Fruit fly (Drosophila melanogaster) whole organism, embryonic: ENCODE measurements around the gene CG5087.

Experiments
- Ada2b ChIP-seq: fragments of 200-800 bp; sonication (Bioruptor generic); IDR thresholded peaks from 2 replicates; pipeline ENCODE4 v1.3.6; 2022; ENCODE audit warnings: missing biosample characterization, missing genetic modification characterization
- Asciz ChIP-seq: fragments of 200-800 bp; sonication (Bioruptor generic); optimal IDR thresholded peaks from 2 replicates; lab custom pipeline; 2017; ENCODE audit warnings: missing biosample characterization, mild to moderate bottlenecking, missing genetic modification characterization, missing genetic modification reagents
- B-H2 ChIP-seq: fragments of 200-800 bp; sonication (Bioruptor generic); optimal IDR thresholded peaks from 2 replicates; lab custom pipeline; 2018; ENCODE audit warnings: missing biosample characterization, mild to moderate bottlenecking, missing genetic modification characterization
- CG10209 ChIP-seq: fragments of 200-800 bp; sonication (Bioruptor generic); optimal IDR thresholded peaks from 3 replicates; lab custom pipeline; 2017; ENCODE audit warnings: missing biosample characterization, mild to moderate bottlenecking, missing genetic modification characterization, missing genetic modification reagents
- CG1024 ChIP-seq: fragments of 200-800 bp; sonication (Bioruptor generic); IDR thresholded peaks from 2 replicates; pipeline ENCODE4 v1.3.6; 2022; ENCODE audit warnings: missing biosample characterization, missing genetic modification characterization
- CG13624 ChIP-seq: fragments of 200-800 bp; sonication (Bioruptor generic); optimal IDR thresholded peaks from 2 replicates; lab custom pipeline; 2016; ENCODE audit warnings: missing biosample characterization, missing genetic modification characterization
- CG14710 ChIP-seq: fragments of 200-800 bp; sonication (Bioruptor generic); optimal IDR thresholded peaks from 3 replicates; lab custom pipeline; 2019; ENCODE audit warnings: missing biosample characterization, mild to moderate bottlenecking, missing genetic modification characterization, moderate library complexity
- CG15269 ChIP-seq: fragments of 200-800 bp; sonication (Bioruptor generic); optimal IDR thresholded peaks from 2 replicates; lab custom pipeline; 2018; ENCODE audit warnings: missing biosample characterization, mild to moderate bottlenecking, missing genetic modification characterization, moderate library complexity
- CG15514 ChIP-seq: fragments of 200-800 bp; sonication (Bioruptor generic); optimal IDR thresholded peaks from 3 replicates; lab custom pipeline; 2017; ENCODE audit warnings: missing biosample characterization, missing genetic modification characterization, mild to moderate bottlenecking, moderate library complexity, missing genetic modification reagents
- CG1602 ChIP-seq: fragments of 200-800 bp; sonication (Bioruptor generic); optimal IDR thresholded peaks from 3 replicates; lab custom pipeline; 2016; ENCODE audit warnings: missing biosample characterization, missing genetic modification characterization
- CG17328 ChIP-seq: fragments of 200-800 bp; sonication (Bioruptor generic); IDR thresholded peaks from 2 replicates; pipeline ENCODE4 v1.3.6; 2022; ENCODE audit warnings: missing biosample characterization, missing genetic modification characterization
- CG17912 ChIP-seq: fragments of 200-800 bp; sonication (Bioruptor generic); optimal IDR thresholded peaks from 2 replicates; lab custom pipeline; 2018; ENCODE audit warnings: missing biosample characterization, mild to moderate bottlenecking, missing genetic modification characterization
- CG18011 ChIP-seq: fragments of 200-800 bp; sonication (Bioruptor generic); optimal IDR thresholded peaks from 2 replicates; lab custom pipeline; 2017; ENCODE audit warnings: missing biosample characterization, missing genetic modification characterization, mild to moderate bottlenecking, moderate library complexity, missing genotype
- CG18599 ChIP-seq: fragments of 200-800 bp; sonication (Bioruptor generic); optimal IDR thresholded peaks from 3 replicates; lab custom pipeline; 2017; ENCODE audit warnings: missing biosample characterization, missing genetic modification characterization, mild to moderate bottlenecking, moderate library complexity, missing genetic modification reagents
- CG2202 ChIP-seq: fragments of 200-800 bp; sonication (Bioruptor generic); optimal IDR thresholded peaks from 2 replicates; lab custom pipeline; 2018; ENCODE audit warnings: missing biosample characterization, mild to moderate bottlenecking, missing genetic modification characterization
- CG32772 ChIP-seq: fragments of 200-800 bp; sonication (Bioruptor generic); IDR thresholded peaks from 2 replicates; pipeline ENCODE4 v1.3.6; 2022; ENCODE audit warnings: missing biosample characterization, missing genetic modification characterization
- CG3281 ChIP-seq: fragments of 200-800 bp; sonication (Bioruptor generic); optimal IDR thresholded peaks from 3 replicates; lab custom pipeline; 2017; ENCODE audit warnings: missing biosample characterization, mild to moderate bottlenecking, missing genetic modification characterization
- CG4707 ChIP-seq: fragments of 200-800 bp; sonication (Bioruptor generic); optimal IDR thresholded peaks from 2 replicates; lab custom pipeline; 2018; ENCODE audit warnings: missing biosample characterization, mild to moderate bottlenecking, missing genetic modification characterization, moderate library complexity
- CG4854 ChIP-seq: fragments of 200-800 bp; sonication (Bioruptor generic); optimal IDR thresholded peaks from 2 replicates; lab custom pipeline; 2016; ENCODE audit warnings: missing biosample characterization, missing genetic modification characterization, inconsistent platforms
- CG7786 ChIP-seq: fragments of 200-800 bp; sonication (Bioruptor generic); optimal IDR thresholded peaks from 2 replicates; lab custom pipeline; 2016; ENCODE audit warnings: missing biosample characterization, missing genetic modification characterization
- CG9437 ChIP-seq: fragments of 200-800 bp; sonication (Bioruptor generic); optimal IDR thresholded peaks from 2 replicates; lab custom pipeline; 2018; ENCODE audit warnings: missing biosample characterization, mild to moderate bottlenecking, missing genetic modification characterization
- Dip3 ChIP-seq: fragments of 200-800 bp; sonication (Bioruptor generic); optimal IDR thresholded peaks from 3 replicates; lab custom pipeline; 2016; ENCODE audit warnings: missing biosample characterization, missing genetic modification characterization
- E2f1 ChIP-seq: fragments of 200-800 bp; sonication (Bioruptor generic); IDR thresholded peaks from 2 replicates; pipeline ENCODE4 v1.3.6; 2022; ENCODE audit warnings: missing biosample characterization, missing genetic modification characterization
- Elba2 ChIP-seq: fragments of 200-800 bp; sonication (Bioruptor generic); optimal IDR thresholded peaks from 3 replicates; lab custom pipeline; 2016; ENCODE audit warnings: missing biosample characterization, missing genetic modification characterization
- H2.0 ChIP-seq: fragments of 200-800 bp; sonication (Bioruptor generic); IDR thresholded peaks from 2 replicates; pipeline ENCODE4 v1.3.6; 2022; ENCODE audit warnings: missing biosample characterization, missing genetic modification characterization
- HmgZ ChIP-seq: fragments of 200-800 bp; sonication (Bioruptor generic); optimal IDR thresholded peaks from 2 replicates; lab custom pipeline; 2018; ENCODE audit warnings: missing biosample characterization, mild to moderate bottlenecking, missing genetic modification characterization
- MBD-R2 ChIP-seq: fragments of 200-800 bp; sonication (Bioruptor generic); IDR thresholded peaks from 2 replicates; pipeline ENCODE4 v1.3.6; 2022; ENCODE audit warnings: missing biosample characterization, missing genetic modification characterization
- MESR4 ChIP-seq: fragments of 200-800 bp; sonication (Bioruptor generic); optimal IDR thresholded peaks from 2 replicates; lab custom pipeline; 2018; ENCODE audit warnings: missing biosample characterization, mild to moderate bottlenecking, missing genetic modification characterization, moderate library complexity
- Mes4 ChIP-seq: fragments of 200-800 bp; sonication (Bioruptor generic); optimal IDR thresholded peaks from 2 replicates; lab custom pipeline; 2016; ENCODE audit warnings: missing biosample characterization, missing genetic modification characterization
- Ravus ChIP-seq: fragments of 200-800 bp; sonication (Bioruptor generic); IDR thresholded peaks from 2 replicates; pipeline ENCODE4 v1.3.6; 2022; ENCODE audit warnings: missing biosample characterization, missing genetic modification characterization
- Xrp1 ChIP-seq: fragments of 200-800 bp; sonication (Bioruptor generic); IDR thresholded peaks from 2 replicates; pipeline ENCODE4 v1.3.6; 2022; ENCODE audit warnings: missing biosample characterization, missing genetic modification characterization
- ash1 ChIP-seq: fragments of 200-800 bp; sonication (Bioruptor generic); optimal IDR thresholded peaks from 2 replicates; lab custom pipeline; 2018; ENCODE audit warnings: missing biosample characterization, mild to moderate bottlenecking, missing genetic modification characterization
- corto ChIP-seq: fragments of 200-800 bp; sonication (Bioruptor generic); optimal IDR thresholded peaks from 2 replicates; lab custom pipeline; 2016; ENCODE audit warnings: missing biosample characterization, mild to moderate bottlenecking, missing genetic modification characterization, moderate library complexity
- da ChIP-seq: fragments of 200-800 bp; sonication (Bioruptor generic); optimal IDR thresholded peaks from 2 replicates; lab custom pipeline; 2016; ENCODE audit warnings: missing biosample characterization, missing genetic modification characterization
- dmrt11E ChIP-seq: fragments of 200-800 bp; sonication (Bioruptor generic); optimal IDR thresholded peaks from 3 replicates; lab custom pipeline; 2018; ENCODE audit warnings: missing biosample characterization, mild to moderate bottlenecking, missing genetic modification characterization, moderate library complexity
- ewg ChIP-seq: fragments of 200-800 bp; sonication (Bioruptor generic); optimal IDR thresholded peaks from 3 replicates; lab custom pipeline; 2017; ENCODE audit warnings: mild to moderate bottlenecking, missing biosample characterization, missing genetic modification reagents, missing genetic modification characterization
- eyg ChIP-seq: fragments of 200-800 bp; sonication (Bioruptor generic); optimal IDR thresholded peaks from 3 replicates; lab custom pipeline; 2016; ENCODE audit warnings: missing biosample characterization, missing genetic modification characterization
- gt ChIP-seq: fragments of 200-800 bp; sonication (Bioruptor generic); IDR thresholded peaks from 2 replicates; pipeline ENCODE4 v1.3.6; 2022; ENCODE audit warnings: missing biosample characterization, missing genetic modification characterization
- her ChIP-seq: fragments of 200-800 bp; sonication (Bioruptor generic); optimal IDR thresholded peaks from 2 replicates; lab custom pipeline; 2016; ENCODE audit warnings: missing biosample characterization, missing genetic modification characterization
- jigr1 ChIP-seq: fragments of 200-800 bp; sonication (Bioruptor generic); IDR thresholded peaks from 3 replicates; pipeline ENCODE4 v1.3.6; 2022; ENCODE audit warnings: missing biosample characterization, missing genetic modification characterization
- jing ChIP-seq: fragments of 200-800 bp; sonication (Bioruptor generic); optimal IDR thresholded peaks from 2 replicates; lab custom pipeline; 2018; ENCODE audit warnings: missing biosample characterization, mild to moderate bottlenecking, missing genetic modification characterization
- mam ChIP-seq: fragments of 200-800 bp; sonication (Bioruptor generic); optimal IDR thresholded peaks from 3 replicates; lab custom pipeline; 2016; ENCODE audit warnings: missing biosample characterization, missing genetic modification characterization
- pb ChIP-seq: fragments of 200-800 bp; sonication (Bioruptor generic); optimal IDR thresholded peaks from 3 replicates; lab custom pipeline; 2016; ENCODE audit warnings: missing biosample characterization, missing genetic modification characterization
- ranshi ChIP-seq: fragments of 200-800 bp; sonication (Bioruptor generic); IDR thresholded peaks from 2 replicates; pipeline ENCODE4 v1.3.6; 2022; ENCODE audit warnings: missing biosample characterization, missing genetic modification characterization
- scrt ChIP-seq: fragments of 200-800 bp; sonication (Bioruptor generic); optimal IDR thresholded peaks from 2 replicates; lab custom pipeline; 2018; ENCODE audit warnings: missing biosample characterization, mild to moderate bottlenecking, missing genetic modification characterization, moderate library complexity
- tgo ChIP-seq: fragments of 200-800 bp; sonication (Bioruptor generic); IDR thresholded peaks from 3 replicates; pipeline ENCODE4 v1.3.6; 2022; ENCODE audit warnings: missing biosample characterization, missing genetic modification characterization
- tin ChIP-seq: fragments of 200-800 bp; sonication (Bioruptor generic); optimal IDR thresholded peaks from 3 replicates; lab custom pipeline; 2016; ENCODE audit warnings: missing biosample characterization, missing genetic modification characterization
- tna ChIP-seq: fragments of 200-800 bp; sonication (Bioruptor generic); IDR thresholded peaks from 2 replicates; pipeline ENCODE4 v1.3.6; 2022; ENCODE audit warnings: missing biosample characterization, missing genetic modification characterization; ENCODE audit not compliant: partially characterized antibody
- wek ChIP-seq: fragments of 200-800 bp; sonication (Bioruptor generic); optimal IDR thresholded peaks from 3 replicates; lab custom pipeline; 2018; ENCODE audit warnings: missing biosample characterization, mild to moderate bottlenecking, missing genetic modification characterization, moderate library complexity
- wor ChIP-seq: fragments of 200-800 bp; sonication (Bioruptor generic); IDR thresholded peaks from 2 replicates; pipeline ENCODE4 v1.3.6; 2022; ENCODE audit warnings: missing biosample characterization, missing genetic modification characterization
- zf30C ChIP-seq: fragments of 200-800 bp; sonication (Bioruptor generic); optimal IDR thresholded peaks from 3 replicates; lab custom pipeline; 2018; ENCODE audit warnings: missing biosample characterization, mild to moderate bottlenecking, missing genetic modification characterization

The CG5087 gene

DNA sequence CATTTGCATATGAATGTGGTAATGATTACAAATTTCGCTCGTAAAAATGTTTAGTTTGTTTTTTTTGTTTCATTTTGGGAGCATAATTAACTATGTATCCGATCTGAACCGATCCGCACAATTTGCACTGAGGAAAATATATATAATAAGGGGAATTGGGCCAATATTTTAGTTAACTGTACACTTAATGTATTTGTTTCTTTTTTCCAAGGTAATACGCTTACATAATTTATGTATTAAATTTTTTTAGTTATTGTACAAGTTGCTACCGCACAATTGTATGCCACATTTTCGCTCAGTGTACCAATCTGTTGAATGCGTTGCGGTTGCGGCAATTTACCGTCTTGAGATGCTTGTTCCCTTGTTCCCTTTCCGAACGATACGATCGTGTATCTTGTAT is 27.7 kb downstream of the CG5087 start (continued):
- peak; percentile 74 for TF ChIP-seq jing
- TF ChIP-seq CG1602: peak; percentile 68
- TF ChIP-seq CG15269 (tag; lab: Kevin White, UChicago): peak; percentile 84
- peak; percentile 90 for TF ChIP-seq tgo (GFP tag; lab: Robert Waterston, UW)
- TF ChIP-seq pb: peak; percentile 52
- no peak for TF ChIP-seq B-H2 (GFP tag; lab: Kevin White, UChicago)
- TF ChIP-seq CG9437: peak; percentile 66
- TF ChIP-seq Elba2 (GFP tag; lab: Kevin White, UChicago): peak; percentile 19
- TF ChIP-seq ash1 (GFP tag; lab: Kevin White, UChicago): no peak
- TF ChIP-seq jigr1 (GFP tag; lab: Robert Waterston, UW): peak; percentile 81; the same call in 2 of the 3 replicates
- TF ChIP-seq CG17912 (GFP tag; lab: Kevin White, UChicago): peak; percentile 34
- TF ChIP-seq CG14710: peak; percentile 75
- TF ChIP-seq CG10209 (GFP tag; lab: Kevin White, UChicago): peak; percentile 77
- TF ChIP-seq da (GFP tag; lab: Kevin White, UChicago): peak; percentile 41
- peak; percentile 37 for TF ChIP-seq her (GFP tag; lab: Kevin White, UChicago)
- no peak for TF ChIP-seq MESR4 (GFP tag; lab: Kevin White, UChicago)
- TF ChIP-seq wek (GFP tag; lab: Kevin White, UChicago): peak; percentile 15
- peak; percentile 92 for TF ChIP-seq CG17328 (GFP tag; lab: Robert Waterston, UW)
- peak; percentile 86 for TF ChIP-seq dmrt11E (tag; lab: Kevin White, UChicago)
- peak; percentile 51 for TF ChIP-seq CG4707 (GFP tag; lab: Kevin White, UChicago)
- peak; percentile 91 for TF ChIP-seq Xrp1
- no peak for TF ChIP-seq corto (GFP tag; lab: Kevin White, UChicago)
- peak; percentile 94 for TF ChIP-seq Ada2b (GFP tag; lab: Robert Waterston, UW)
- TF ChIP-seq CG18599 (GFP tag; lab: Kevin White, UChicago): peak; percentile 77
- peak; percentile 80 for TF ChIP-seq E2f1 (GFP tag; lab: Robert Waterston, UW)
- TF ChIP-seq CG1024 (GFP tag; lab: Robert Waterston, UW): peak; percentile 85
- TF ChIP-seq wor (GFP tag; lab: Robert Waterston, UW): peak; percentile 82
- peak; percentile 79 for TF ChIP-seq CG13624
- peak; percentile 2 for TF ChIP-seq CG18011 (GFP tag; lab: Kevin White, UChicago)
- peak; percentile 81 for TF ChIP-seq mam (GFP tag; lab: Kevin White, UChicago)
- TF ChIP-seq scrt (GFP tag; lab: Kevin White, UChicago): peak; percentile 70
- peak; percentile 33 for TF ChIP-seq CG15514 (GFP tag; lab: Kevin White, UChicago)
- peak; percentile 72 for TF ChIP-seq ewg (GFP tag; lab: Kevin White, UChicago)
- TF ChIP-seq tin: peak; percentile 82
- TF ChIP-seq Asciz (GFP tag; lab: Kevin White, UChicago): peak; percentile 84
- peak; percentile 76 for TF ChIP-seq Ravus (GFP tag; lab: Robert Waterston, UW)
- TF ChIP-seq Dip3 (GFP tag; lab: Kevin White, UChicago): peak; percentile 69
- TF ChIP-seq CG4854 (GFP tag; lab: Kevin White, UChicago): peak; percentile 68
- peak; percentile 64 for TF ChIP-seq HmgZ (tag; lab: Kevin White, UChicago)
- peak; percentile 62 for TF ChIP-seq MBD-R2 (GFP tag; lab: Robert Waterston, UW)
- TF ChIP-seq gt (GFP tag; lab: Robert Waterston, UW): peak; percentile 77
- TF ChIP-seq tna (GFP tag; lab: Robert Waterston, UW): no peak
- peak; percentile 65 for TF ChIP-seq Mes4 (GFP tag; lab: Kevin White, UChicago)
- TF ChIP-seq CG2202: peak; percentile 57
- TF ChIP-seq eyg (GFP tag; lab: Kevin White, UChicago): peak; percentile 62
- TF ChIP-seq zf30C (GFP tag; lab: Kevin White, UChicago): peak; percentile 59
- peak; percentile 73 for TF ChIP-seq CG3281 (GFP tag; lab: Kevin White, UChicago)
- peak; percentile 89 for TF ChIP-seq H2.0 (GFP tag; lab: Robert Waterston, UW)
- TF ChIP-seq CG32772: peak; percentile 90
- peak; percentile 87 for TF ChIP-seq ranshi (GFP tag; lab: Robert Waterston, UW)
- peak; percentile 66 for TF ChIP-seq CG7786 (GFP tag; lab: Kevin White, UChicago)
